Worm (Caenorhabditis elegans): ENCODE data around the gene pmk-3.
A peak's percentile ranks its signal among the peaks of the same experiment; 100 is the strongest.

DNA sequence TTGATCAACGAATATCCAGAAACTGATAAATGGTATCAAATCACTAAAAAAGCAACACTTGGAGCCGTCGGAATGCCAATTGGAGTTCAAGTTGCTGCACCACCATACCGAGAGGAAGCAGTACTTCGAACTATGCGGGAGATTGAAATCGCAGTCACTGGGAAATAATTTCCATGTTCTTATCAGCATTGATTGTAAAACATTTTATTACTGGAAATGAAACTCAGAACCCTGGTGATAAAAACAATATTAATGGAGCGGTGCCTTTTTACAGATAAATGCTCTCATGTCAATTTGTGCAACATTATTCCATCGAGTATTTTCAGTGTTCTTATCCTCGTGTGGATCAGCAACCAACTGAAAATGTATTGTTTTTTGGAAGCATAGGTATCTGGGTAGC lies 22.8 kb downstream of the pmk-3 start:
- TF ChIP-seq ceh-82 (tag; optimal IDR thresholded peaks at IDR 0.05) (no peak), nhr-19 (GFP tag; conservative IDR thresholded peaks at IDR 0.05) (no peak), ama-1 (optimal IDR thresholded peaks at IDR 0.05) (no peak), tlp-1 (tag; optimal IDR thresholded peaks at IDR 0.05) (peak; percentile 9), zag-1 (tag; optimal IDR thresholded peaks at IDR 0.05) (no peak)

Measured in whole organism, L1 larva.